Worm (Caenorhabditis elegans): Measurements from ENCODE around the gene nhr-58.

DNA sequence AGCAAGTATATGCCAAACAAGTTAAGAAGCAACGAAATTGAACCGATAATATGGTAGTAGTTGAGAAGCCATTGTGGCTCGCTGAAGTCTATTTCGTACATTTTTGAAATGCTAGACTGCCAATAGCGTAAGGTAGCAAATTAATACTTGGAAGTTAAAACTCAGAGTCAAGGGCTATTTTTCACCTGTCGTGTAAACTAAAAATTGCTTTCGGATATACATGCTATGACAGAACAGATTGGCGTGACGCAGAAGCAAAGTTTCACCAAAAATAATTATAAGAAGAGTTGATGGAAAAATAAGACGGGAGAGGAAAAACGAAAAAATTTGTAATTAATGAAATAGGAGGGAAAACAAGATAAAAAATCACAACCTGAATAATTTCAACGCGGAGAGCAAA, 33.9 kb downstream of the nhr-58 start, which contains the start of gene sri-73:
- TF ChIP-seq rec-8 (tag; optimal IDR thresholded peaks at IDR 0.05) (no peak), snpc-4 (GFP tag; optimal IDR thresholded peaks at IDR 0.05) (no peak), snpc-4 (tag; optimal IDR thresholded peaks at IDR 0.05) (no peak), hrde-1 (tag; optimal IDR thresholded peaks at IDR 0.05; ENCODE audit: borderline replicate concordance) (no peak), akir-1 (GFP tag; optimal IDR thresholded peaks at IDR 0.05) (no peak), aptf-2 (GFP tag; conservative IDR thresholded peaks at IDR 0.05) (no peak), F57A8.1 (GFP tag; optimal IDR thresholded peaks at IDR 0.05) (no peak), zfh-2 (GFP tag; conservative IDR thresholded peaks at IDR 0.05) (no peak), ama-1 (optimal IDR thresholded peaks at IDR 0.05) (no peak), ama-1 (GFP tag; optimal IDR thresholded peaks at IDR 0.05) (no peak), fkh-3 (tag; optimal IDR thresholded peaks at IDR 0.05) (no peak), hmg-1.2 (GFP tag; IDR thresholded peaks at IDR 0.05) (no peak), rcor-1 (GFP tag; IDR thresholded peaks at IDR 0.05) (no peak), ceh-40 (GFP tag; IDR thresholded peaks at IDR 0.05) (no peak)
